Worm (Caenorhabditis elegans): ENCODE measurements around the gene B0285.3.

B0285.3 gene

DNA sequence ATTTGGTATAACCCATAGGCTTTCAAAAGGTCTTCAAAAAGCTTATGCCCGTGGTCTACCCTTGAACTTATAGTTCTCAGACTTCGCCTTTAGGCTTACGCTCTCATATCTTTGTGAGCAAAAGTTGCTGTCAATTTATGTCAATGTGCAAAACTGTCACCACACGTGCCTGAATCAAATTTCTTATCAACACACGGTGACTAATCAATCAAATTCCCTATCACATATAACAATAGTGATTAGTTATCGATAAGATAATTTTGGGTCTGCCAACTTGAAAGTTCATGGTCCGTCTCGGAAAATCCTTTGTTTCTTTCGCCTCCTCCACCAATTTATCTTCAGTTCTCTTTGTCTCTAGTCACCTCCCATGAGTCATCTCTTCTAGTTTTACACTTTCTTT lies 14.3 kb upstream of the B0285.3 start:
- no peak for TF ChIP-seq klf-2 (GFP tag; conservative IDR thresholded peaks at IDR 0.05)
- TF ChIP-seq tab-1 (GFP tag; IDR thresholded peaks at IDR 0.05) = no peak
- no peak for TF ChIP-seq T22C8.4 (GFP tag; IDR thresholded peaks at IDR 0.05)
- TF ChIP-seq ref-1 (GFP tag; conservative IDR thresholded peaks at IDR 0.05) = no peak
- TF ChIP-seq cog-1 (tag; optimal IDR thresholded peaks at IDR 0.05) = no peak
- no peak for TF ChIP-seq ztf-23 (GFP tag; IDR thresholded peaks at IDR 0.05)

DNA sequence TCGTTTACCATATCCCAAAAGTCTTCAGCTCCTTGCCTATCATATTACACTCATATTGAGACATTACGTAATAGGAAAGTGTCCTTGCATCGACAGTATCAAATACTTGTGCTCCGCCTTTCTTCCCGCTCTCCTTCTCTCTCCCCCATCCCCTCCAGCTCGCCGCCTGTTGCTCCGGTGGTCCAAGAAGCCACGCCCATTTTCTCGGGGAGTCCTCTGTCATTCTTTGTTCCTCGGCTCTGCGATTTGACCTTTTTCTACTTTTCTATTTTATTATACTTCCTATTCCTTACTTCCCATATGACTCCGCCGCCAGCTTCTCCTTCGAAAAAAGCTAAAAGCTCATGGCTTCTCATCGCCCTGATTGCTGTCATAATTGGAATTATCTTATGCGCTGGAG lies 13.2 kb upstream of the B0285.3 start, which contains the start of gene mnp-1:
Gene mnp-1 (plus strand): TSS at position 211 of the 400 bp plus-strand sequence.
- no peak for TF ChIP-seq ref-1 (GFP tag; conservative IDR thresholded peaks at IDR 0.05)
- TF ChIP-seq cog-1 (tag; optimal IDR thresholded peaks at IDR 0.05) = no peak
- TF ChIP-seq T22C8.4 (GFP tag; IDR thresholded peaks at IDR 0.05) = no peak
- TF ChIP-seq flt-1 (GFP tag; IDR thresholded peaks at IDR 0.05) = 0 out of 2 replicates have a peak, but pooled peaks have one; percentile 44

DNA sequence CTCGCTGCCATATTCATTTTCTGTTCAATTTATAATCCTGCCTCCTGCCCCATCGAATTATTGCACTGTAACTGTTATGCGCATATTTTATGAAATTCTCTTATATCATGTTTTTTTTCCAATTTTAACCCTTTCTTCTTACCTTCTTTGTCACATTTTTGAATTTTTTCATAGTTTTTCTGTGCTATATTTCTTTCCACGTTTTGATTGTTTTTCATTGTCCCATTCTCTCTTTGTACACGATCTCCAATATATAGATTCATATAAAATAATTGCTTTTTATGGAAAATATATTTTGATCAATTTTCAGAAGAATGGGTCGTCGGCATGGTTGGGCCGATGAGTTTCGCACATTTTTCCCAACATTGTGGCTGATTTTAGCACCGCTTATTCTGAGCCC lies 6.7 kb upstream of the B0285.3 start, which contains the start of gene B0285.6:
Gene B0285.6 (plus strand): TSS at position 301 of the 400 bp plus-strand sequence.
- no peak for TF ChIP-seq tab-1 (GFP tag; IDR thresholded peaks at IDR 0.05)
- TF ChIP-seq klf-2 (GFP tag; conservative IDR thresholded peaks at IDR 0.05) = no peak
- TF ChIP-seq ref-1 (GFP tag; conservative IDR thresholded peaks at IDR 0.05) = no peak
- TF ChIP-seq ztf-29 (GFP tag; IDR thresholded peaks at IDR 0.05) = no peak
- no peak for TF ChIP-seq T22C8.4 (GFP tag; IDR thresholded peaks at IDR 0.05)
- TF ChIP-seq ztf-23 (GFP tag; IDR thresholded peaks at IDR 0.05) = no peak
- TF ChIP-seq med-1 (GFP tag; optimal IDR thresholded peaks at IDR 0.05; ENCODE audit: insufficient read depth) = no peak
- no peak for TF ChIP-seq flt-1 (GFP tag; IDR thresholded peaks at IDR 0.05)
- TF ChIP-seq cog-1 (tag; optimal IDR thresholded peaks at IDR 0.05) = no peak

DNA sequence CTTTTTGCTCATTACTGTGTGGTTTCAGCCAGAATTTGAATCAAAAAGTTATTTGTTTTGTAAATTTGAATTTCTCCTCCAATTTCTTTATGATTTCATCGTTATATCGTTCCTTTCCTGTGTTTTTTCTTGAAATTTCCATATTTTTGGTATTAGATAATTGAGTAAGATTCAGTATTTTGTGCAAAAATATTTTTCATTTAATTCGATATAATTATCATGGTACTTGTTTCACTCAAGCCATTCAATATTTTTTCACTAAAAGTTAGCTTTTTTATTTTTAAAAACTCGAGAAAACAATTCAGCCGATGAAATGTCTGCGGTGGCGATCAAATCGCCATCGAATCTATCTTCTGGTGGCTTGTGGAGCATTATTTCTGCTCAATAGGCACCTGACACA lies 1.9 kb upstream of the B0285.3 start, which contains the start of gene hse-5:
Gene hse-5 (plus strand): TSS at position 301 of the 400 bp plus-strand sequence.
- TF ChIP-seq T22C8.4 (GFP tag; IDR thresholded peaks at IDR 0.05) (no peak), ztf-29 (GFP tag; IDR thresholded peaks at IDR 0.05) (no peak), flt-1 (GFP tag; IDR thresholded peaks at IDR 0.05) (no peak), tab-1 (GFP tag; IDR thresholded peaks at IDR 0.05) (no peak), cog-1 (tag; optimal IDR thresholded peaks at IDR 0.05) (no peak), ref-1 (GFP tag; conservative IDR thresholded peaks at IDR 0.05) (no peak), klf-2 (GFP tag; conservative IDR thresholded peaks at IDR 0.05) (no peak), ztf-23 (GFP tag; IDR thresholded peaks at IDR 0.05) (no peak), med-1 (GFP tag; optimal IDR thresholded peaks at IDR 0.05; ENCODE audit: insufficient read depth) (no peak)

DNA sequence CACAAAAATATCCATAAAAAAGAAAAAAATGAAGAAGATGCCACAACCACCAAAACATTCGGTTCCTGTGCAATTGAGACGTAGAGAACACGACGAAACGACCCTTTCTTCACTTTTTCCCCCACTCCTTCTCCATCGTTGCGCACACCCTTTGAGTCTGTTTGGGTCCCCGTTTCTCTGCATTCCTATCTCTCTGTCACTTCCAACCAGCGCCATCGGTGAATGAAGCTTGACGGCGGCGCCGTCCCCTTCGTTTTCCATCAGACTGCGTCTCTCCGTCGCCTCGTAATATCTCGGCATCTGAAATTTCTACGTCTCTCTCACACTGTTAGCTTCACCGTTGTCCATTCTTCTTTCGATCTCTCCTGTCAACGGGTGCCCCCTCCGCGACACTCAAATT lies 7.5 kb downstream of the B0285.3 start:
- TF ChIP-seq flt-1 (GFP tag; IDR thresholded peaks at IDR 0.05) = no peak
- TF ChIP-seq med-1 (GFP tag; optimal IDR thresholded peaks at IDR 0.05; ENCODE audit: insufficient read depth) = no peak

DNA sequence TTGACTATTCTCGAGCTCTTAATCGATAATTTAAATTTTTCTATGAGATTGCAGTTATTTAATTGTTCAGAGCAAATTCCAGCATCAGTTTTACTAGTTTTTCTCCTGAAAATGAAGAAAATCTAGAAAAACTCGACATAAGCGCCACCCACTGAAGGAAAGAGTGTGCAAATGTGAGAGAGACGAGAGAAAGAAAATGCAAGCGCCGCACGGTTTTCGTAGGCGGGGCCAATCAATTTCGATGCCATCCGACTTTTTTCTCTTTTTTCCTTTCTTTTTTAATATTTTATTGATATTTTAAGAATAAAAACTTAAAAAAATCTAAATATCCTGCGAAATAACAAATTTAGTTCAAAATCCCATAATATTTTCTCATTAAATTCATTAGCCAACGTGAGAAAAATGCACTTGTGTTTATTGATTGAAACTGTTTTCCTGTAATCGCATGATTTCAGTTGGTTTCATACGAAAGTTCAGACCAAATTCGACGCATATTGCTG lies 10.5 kb downstream of the B0285.3 start, which contains the start of gene cdk-12:
Gene cdk-12 (plus strand): TSS at position 450 of the 500 bp plus-strand sequence.
- TF ChIP-seq ref-1 (GFP tag; conservative IDR thresholded peaks at IDR 0.05) (no peak), cog-1 (tag; optimal IDR thresholded peaks at IDR 0.05) (no peak), T22C8.4 (GFP tag; IDR thresholded peaks at IDR 0.05) (no peak), med-1 (GFP tag; optimal IDR thresholded peaks at IDR 0.05; ENCODE audit: insufficient read depth) (no peak), flt-1 (GFP tag; IDR thresholded peaks at IDR 0.05) (no peak), ztf-23 (GFP tag; IDR thresholded peaks at IDR 0.05) (no peak), ztf-29 (GFP tag; IDR thresholded peaks at IDR 0.05) (no peak), klf-2 (GFP tag; conservative IDR thresholded peaks at IDR 0.05) (no peak)

DNA sequence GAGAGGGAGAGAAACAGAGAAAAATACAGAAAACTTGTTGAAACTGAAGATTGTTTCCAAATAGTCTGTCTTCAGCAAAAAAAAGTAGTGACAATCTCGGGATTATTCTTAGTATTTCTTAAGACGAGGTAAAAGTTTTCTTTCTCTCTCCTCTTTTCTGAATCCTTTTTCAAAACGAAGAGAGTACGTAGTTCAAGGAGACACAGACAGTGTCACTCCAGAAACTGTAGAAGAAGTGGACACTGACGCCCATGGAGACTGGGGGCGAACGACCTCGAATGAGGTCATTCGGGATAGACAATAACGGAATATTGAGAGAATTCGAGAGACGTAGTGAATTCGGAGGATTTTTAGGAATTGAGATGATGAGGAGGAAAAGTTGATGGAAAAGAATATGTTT lies 12.2 kb downstream of the B0285.3 start, which contains the start of gene gly-6:
Gene gly-6 (minus strand): TSS at position 245 of the 400 bp plus-strand sequence.
- TF ChIP-seq ref-1 (GFP tag; conservative IDR thresholded peaks at IDR 0.05) = no peak
- no peak for TF ChIP-seq cog-1 (tag; optimal IDR thresholded peaks at IDR 0.05)
- no peak for TF ChIP-seq med-1 (GFP tag; optimal IDR thresholded peaks at IDR 0.05; ENCODE audit: insufficient read depth)
- TF ChIP-seq tab-1 (GFP tag; IDR thresholded peaks at IDR 0.05) = no peak
- TF ChIP-seq flt-1 (GFP tag; IDR thresholded peaks at IDR 0.05) = no peak
- no peak for TF ChIP-seq klf-2 (GFP tag; conservative IDR thresholded peaks at IDR 0.05)
- TF ChIP-seq ztf-23 (GFP tag; IDR thresholded peaks at IDR 0.05) = no peak
- TF ChIP-seq T22C8.4 (GFP tag; IDR thresholded peaks at IDR 0.05) = no peak

DNA sequence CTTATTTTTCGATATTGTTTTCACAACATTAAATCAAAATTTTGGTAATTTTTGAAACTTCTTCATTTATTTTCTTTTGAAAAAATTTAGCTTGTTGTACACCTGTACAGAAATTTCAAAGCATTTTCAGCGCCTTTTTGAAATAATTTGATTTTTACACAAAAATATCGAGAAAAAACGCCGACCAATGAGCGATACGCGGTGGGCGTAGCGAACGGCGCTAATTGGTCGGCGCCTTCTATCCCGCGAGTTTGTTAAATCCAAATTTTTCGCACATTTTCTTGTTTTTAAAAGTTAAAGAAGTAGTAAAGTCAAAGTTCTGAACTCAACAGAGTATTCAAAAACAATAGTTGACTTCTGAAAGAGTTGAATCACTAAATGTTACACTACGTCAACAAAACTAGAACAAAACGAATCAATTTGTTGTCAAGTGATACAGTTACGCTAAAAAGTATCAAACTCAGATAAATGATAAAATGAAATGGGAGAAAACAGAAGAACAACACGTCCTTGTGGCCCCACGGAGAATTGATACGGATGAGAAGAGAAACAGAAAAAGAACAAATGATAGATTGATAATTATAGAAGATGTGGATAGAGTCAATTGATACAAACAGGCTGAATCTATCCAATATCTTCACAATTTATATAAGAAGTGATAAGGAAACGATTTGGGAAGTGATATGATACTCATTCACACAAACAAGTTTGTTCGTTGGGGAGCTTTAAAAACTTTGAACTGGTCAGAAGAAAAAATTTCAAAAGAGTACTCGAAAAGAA lies 14.7 kb downstream of the B0285.3 start:
- TF ChIP-seq klf-2 (GFP tag; conservative IDR thresholded peaks at IDR 0.05) (no peak), med-1 (GFP tag; optimal IDR thresholded peaks at IDR 0.05; ENCODE audit: insufficient read depth) (no peak), ztf-23 (GFP tag; IDR thresholded peaks at IDR 0.05) (no peak), cog-1 (tag; optimal IDR thresholded peaks at IDR 0.05) (no peak), flt-1 (GFP tag; IDR thresholded peaks at IDR 0.05) (no peak), ref-1 (GFP tag; conservative IDR thresholded peaks at IDR 0.05) (no peak), T22C8.4 (GFP tag; IDR thresholded peaks at IDR 0.05) (no peak), tab-1 (GFP tag; IDR thresholded peaks at IDR 0.05) (no peak), ztf-29 (GFP tag; IDR thresholded peaks at IDR 0.05) (no peak)

DNA sequence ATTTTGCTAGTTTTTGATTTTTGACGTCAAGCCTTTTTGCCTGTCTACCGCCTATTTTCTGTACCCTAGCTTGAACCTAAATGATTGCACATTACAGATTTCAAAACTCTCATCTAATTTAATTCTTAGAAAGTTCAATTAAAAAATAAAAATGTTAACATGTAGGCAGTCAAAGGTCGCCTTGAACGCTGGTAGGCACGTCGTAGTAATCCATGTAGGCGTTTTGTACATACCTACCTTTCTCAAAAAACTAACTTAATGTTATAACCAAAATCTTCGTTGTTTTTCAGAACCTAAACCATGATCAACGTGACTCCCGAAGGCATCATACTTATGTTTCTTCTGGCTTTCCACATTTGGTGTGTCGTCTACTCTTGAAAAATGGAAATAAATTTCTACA lies 19.3 kb downstream of the B0285.3 start, which contains the start of gene H38K22.9:
Gene H38K22.9 (plus strand): TSS at position 301 of the 400 bp plus-strand sequence.
- TF ChIP-seq klf-2 (GFP tag; conservative IDR thresholded peaks at IDR 0.05) (no peak), T22C8.4 (GFP tag; IDR thresholded peaks at IDR 0.05) (no peak), med-1 (GFP tag; optimal IDR thresholded peaks at IDR 0.05; ENCODE audit: insufficient read depth) (no peak), ztf-29 (GFP tag; IDR thresholded peaks at IDR 0.05) (no peak), flt-1 (GFP tag; IDR thresholded peaks at IDR 0.05) (no peak), ztf-23 (GFP tag; IDR thresholded peaks at IDR 0.05) (no peak), tab-1 (GFP tag; IDR thresholded peaks at IDR 0.05) (no peak), ref-1 (GFP tag; conservative IDR thresholded peaks at IDR 0.05) (no peak), cog-1 (tag; optimal IDR thresholded peaks at IDR 0.05) (no peak)
